Fruit fly (Drosophila melanogaster) Kc167 (cell line): ENCODE measurements around the gene CG9338.

Source experiments
- Myc ChIP-seq: fragments of >200 bp; optimal IDR thresholded peaks from 2 replicates; lab custom pipeline; 2017; ENCODE audit warnings: missing external identifiers
- Sin3A ChIP-seq: fragments of >200 bp; optimal IDR thresholded peaks from 2 replicates; lab custom pipeline; 2018; ENCODE audit warnings: missing external identifiers
- h ChIP-seq: fragments of >200 bp; optimal IDR thresholded peaks from 3 replicates; lab custom pipeline; 2018; ENCODE audit warnings: missing external identifiers
- insv ChIP-seq: fragments of >200 bp; optimal IDR thresholded peaks from 3 replicates; lab custom pipeline; 2018; ENCODE audit warnings: missing external identifiers
- psq ChIP-seq: fragments of >200 bp; optimal IDR thresholded peaks from 2 replicates; lab custom pipeline; 2017; ENCODE audit warnings: missing external identifiers
- ttk ChIP-seq: sonication (Bioruptor generic); optimal IDR thresholded peaks from 2 replicates; lab custom pipeline; 2017; ENCODE audit warnings: missing external identifiers

The CG9338 gene

dm6 chr2L:20864764-20865265 is at the start of gene CG9338:
CG9338 (plus strand) TSS chr2L:20865215.
- TF ChIP-seq Sin3A (lab: Kevin White, UChicago) (no peak), ttk (lab: Kevin White, UChicago) (no peak), h (lab: Kevin White, UChicago) (no peak), psq (lab: Kevin White, UChicago) (no peak), insv (lab: Kevin White, UChicago) (no peak), Myc (lab: Kevin White, UChicago) (no peak)

dm6 chr2L:20816140-20816539 is 48.9 kb upstream of the CG9338 start, which contains the start of gene CG33322:
CG33322 (minus strand) TSS chr2L:20816240.
- TF ChIP-seq h (lab: Kevin White, UChicago) (no peak), ttk (lab: Kevin White, UChicago) (no peak), Myc (lab: Kevin White, UChicago) (no peak), psq (lab: Kevin White, UChicago) (no peak), Sin3A (lab: Kevin White, UChicago) (no peak), insv (lab: Kevin White, UChicago) (no peak)

- TF ChIP-seq Sin3A (lab: Kevin White, UChicago) = no peak
- no peak for TF ChIP-seq insv (lab: Kevin White, UChicago)
- no peak for TF ChIP-seq h (lab: Kevin White, UChicago)
- TF ChIP-seq Myc (lab: Kevin White, UChicago) = no peak
- TF ChIP-seq ttk (lab: Kevin White, UChicago) = no peak
- TF ChIP-seq psq (lab: Kevin White, UChicago) = no peak
These were observed 47.8 kb upstream of the CG9338 start, which contains the start of gene CheB38b for dm6 chr2L:20817170-20817569. CheB38b (minus strand) TSS chr2L:20817270.

- TF ChIP-seq Myc (lab: Kevin White, UChicago) (no peak), ttk (lab: Kevin White, UChicago) (no peak), Sin3A (lab: Kevin White, UChicago) (no peak), insv (lab: Kevin White, UChicago) (no peak), h (lab: Kevin White, UChicago) (no peak), psq (lab: Kevin White, UChicago) (no peak)
These were observed 46.6 kb upstream of the CG9338 start, which contains the start of gene CheB38a for dm6 chr2L:20818432-20818831. CheB38a (minus strand) TSS chr2L:20818532.

- TF ChIP-seq Sin3A (lab: Kevin White, UChicago) (no peak), h (lab: Kevin White, UChicago) (no peak)
These were observed 44.2 kb upstream of the CG9338 start, which contains the start of gene CheB38c for dm6 chr2L:20820767-20821166. CheB38c (minus strand) TSS chr2L:20820867.

- no peak for TF ChIP-seq h (lab: Kevin White, UChicago)
These were observed 43.6 kb upstream of the CG9338 start for dm6 chr2L:20821249-20822024.

dm6 chr2L:20822025-20822371 is 43.0 kb upstream of the CG9338 start:
- TF ChIP-seq ttk (lab: Kevin White, UChicago) (no peak), insv (lab: Kevin White, UChicago) (no peak), Myc (lab: Kevin White, UChicago) (no peak), h (lab: Kevin White, UChicago) (no peak), psq (lab: Kevin White, UChicago) (no peak), Sin3A (lab: Kevin White, UChicago) (no peak)

dm6 chr2L:20822489-20823195 is 42.4 kb upstream of the CG9338 start, which contains the start of gene CG9331:
CG9331 (plus strand) TSS chr2L:20822828.
- TF ChIP-seq insv (lab: Kevin White, UChicago) = no peak
- no peak for TF ChIP-seq Myc (lab: Kevin White, UChicago)
- TF ChIP-seq Sin3A (lab: Kevin White, UChicago) = no peak
- no peak for TF ChIP-seq psq (lab: Kevin White, UChicago)
- no peak for TF ChIP-seq ttk (lab: Kevin White, UChicago)
- no peak for TF ChIP-seq h (lab: Kevin White, UChicago)

dm6 chr2L:20823196-20824105 is 41.6 kb upstream of the CG9338 start:
- TF ChIP-seq insv (lab: Kevin White, UChicago) (no peak), Myc (lab: Kevin White, UChicago) (no peak), ttk (lab: Kevin White, UChicago) (no peak), h (lab: Kevin White, UChicago) (no peak)

- no peak for TF ChIP-seq Myc (lab: Kevin White, UChicago)
- TF ChIP-seq h (lab: Kevin White, UChicago) = no peak
- TF ChIP-seq Sin3A (lab: Kevin White, UChicago) = no peak
- TF ChIP-seq psq (lab: Kevin White, UChicago) = no peak
These were observed 40.8 kb upstream of the CG9338 start for dm6 chr2L:20824136-20824789.
